Fruit fly (Drosophila melanogaster) whole organism, embryonic: Measurements from ENCODE around the gene Gs2.
A peak's percentile ranks its signal among the peaks of the same experiment; 100 is the strongest.

Experiments used
- Atf6 ChIP-seq: fragments of 200-800 bp; sonication (Bioruptor generic); IDR thresholded peaks from 2 replicates; pipeline ENCODE4 v1.3.6; 2022; ENCODE audit warnings: missing biosample characterization, missing genetic modification characterization
- BEAF-32 ChIP-seq: fragments of 200-800 bp; sonication (Bioruptor generic); optimal IDR thresholded peaks from 3 replicates; lab custom pipeline; 2017; ENCODE audit warnings: missing biosample characterization, missing genetic modification characterization, mild to moderate bottlenecking, moderate library complexity, missing genetic modification reagents
- C15 ChIP-seq: fragments of 200-800 bp; sonication (Bioruptor generic); IDR thresholded peaks from 3 replicates; pipeline ENCODE4 v1.3.6; 2022; ENCODE audit warnings: missing biosample characterization, missing genetic modification characterization
- CG10959 ChIP-seq: fragments of 200-800 bp; sonication (Bioruptor generic); IDR thresholded peaks from 2 replicates; pipeline ENCODE4 v1.3.6; 2022; ENCODE audit warnings: missing biosample characterization, missing genetic modification characterization
- CG11398 ChIP-seq: fragments of 200-800 bp; sonication (Bioruptor generic); optimal IDR thresholded peaks from 2 replicates; lab custom pipeline; 2016; ENCODE audit warnings: missing biosample characterization, missing genetic modification characterization
- CG11504 ChIP-seq: fragments of 200-800 bp; sonication (Bioruptor generic); optimal IDR thresholded peaks from 3 replicates; lab custom pipeline; 2019; ENCODE audit warnings: missing biosample characterization, mild to moderate bottlenecking, missing genetic modification characterization, moderate library complexity
- CG14860 ChIP-seq: fragments of 200-800 bp; sonication (Bioruptor generic); IDR thresholded peaks from 3 replicates; pipeline ENCODE4 v1.3.6; 2022; ENCODE audit warnings: missing biosample characterization, missing genetic modification characterization; ENCODE audit not compliant: partially characterized antibody
- CG15601 ChIP-seq: fragments of 200-800 bp; sonication (Bioruptor generic); optimal IDR thresholded peaks from 3 replicates; lab custom pipeline; 2019; ENCODE audit warnings: missing biosample characterization, mild to moderate bottlenecking, missing genetic modification characterization, moderate library complexity
- CG16813 ChIP-seq: fragments of 200-800 bp; sonication (Bioruptor generic); IDR thresholded peaks from 3 replicates; pipeline ENCODE4 v1.3.6; 2022; ENCODE audit warnings: missing biosample characterization, missing genetic modification characterization; ENCODE audit not compliant: partially characterized antibody
- CG18599 ChIP-seq: fragments of 200-800 bp; sonication (Bioruptor generic); optimal IDR thresholded peaks from 3 replicates; lab custom pipeline; 2017; ENCODE audit warnings: missing biosample characterization, missing genetic modification characterization, mild to moderate bottlenecking, moderate library complexity, missing genetic modification reagents
- CG2120 ChIP-seq: fragments of 200-800 bp; sonication (Bioruptor generic); optimal IDR thresholded peaks from 3 replicates; lab custom pipeline; 2016; ENCODE audit warnings: missing biosample characterization, missing genetic modification characterization
- CG2129 ChIP-seq: fragments of 200-800 bp; sonication (Bioruptor generic); IDR thresholded peaks from 2 replicates; pipeline ENCODE4 v1.3.6; 2022; ENCODE audit warnings: missing biosample characterization, missing genetic modification characterization; ENCODE audit not compliant: partially characterized antibody
- CG30020 ChIP-seq: fragments of 200-800 bp; optimal IDR thresholded peaks from 2 replicates; lab custom pipeline; 2019; ENCODE audit warnings: missing biosample characterization, mild to moderate bottlenecking, missing genetic modification characterization, moderate library complexity
- CG3065 ChIP-seq: fragments of 200-800 bp; sonication (Bioruptor generic); optimal IDR thresholded peaks from 2 replicates; lab custom pipeline; 2016; ENCODE audit warnings: missing biosample characterization, missing genetic modification characterization
- CG31441 ChIP-seq: fragments of 200-800 bp; sonication (Bioruptor generic); IDR thresholded peaks from 2 replicates; pipeline ENCODE4 v1.3.6; 2022; ENCODE audit warnings: missing biosample characterization, missing genetic modification characterization
- CG3726 ChIP-seq: fragments of 200-800 bp; sonication (Bioruptor generic); IDR thresholded peaks from 3 replicates; pipeline ENCODE4, ENCODE4 v1.3.6; 2022; ENCODE audit warnings: missing biosample characterization, missing genetic modification characterization
- CG7786 ChIP-seq: fragments of 200-800 bp; sonication (Bioruptor generic); optimal IDR thresholded peaks from 2 replicates; lab custom pipeline; 2016; ENCODE audit warnings: missing biosample characterization, missing genetic modification characterization
- CG7987 ChIP-seq: fragments of 200-800 bp; sonication (Bioruptor generic); optimal IDR thresholded peaks from 2 replicates; lab custom pipeline; 2018; ENCODE audit warnings: missing biosample characterization, mild to moderate bottlenecking, missing genetic modification characterization, moderate library complexity
- CG8388 ChIP-seq: fragments of 200-800 bp; sonication (Bioruptor generic); optimal IDR thresholded peaks from 2 replicates; lab custom pipeline; 2019; ENCODE audit warnings: missing biosample characterization, mild to moderate bottlenecking, missing genetic modification characterization, moderate library complexity
- CTCF ChIP-seq: fragments of 200-800 bp; sonication (Bioruptor generic); optimal IDR thresholded peaks from 2 replicates; lab custom pipeline; 2017; ENCODE audit warnings: missing biosample characterization, mild to moderate bottlenecking, missing genetic modification characterization, moderate library complexity
- Dbx ChIP-seq: fragments of 200-800 bp; sonication (Bioruptor generic); IDR thresholded peaks from 3 replicates; pipeline ENCODE4 v1.3.6; 2022; ENCODE audit warnings: missing biosample characterization, missing genetic modification characterization
- E2f2 ChIP-seq: fragments of 200-800 bp; sonication (Bioruptor generic); IDR thresholded peaks from 2 replicates; pipeline ENCODE4 v1.3.6; 2022; ENCODE audit warnings: missing biosample characterization, missing genetic modification characterization
- Hr51 ChIP-seq, 2 experiments: fragments of 200-800 bp; sonication (Bioruptor generic); optimal IDR thresholded peaks; 2 replicates in 1 of 2; 3 replicates in 1 of 2; lab custom pipeline; 2016 to 2018; ENCODE audit warnings: missing biosample characterization in 2 of 2, missing genetic modification characterization in 2 of 2, mild to moderate bottlenecking in 1 of 2, moderate library complexity in 1 of 2
- MESR4 ChIP-seq: fragments of 200-800 bp; sonication (Bioruptor generic); optimal IDR thresholded peaks from 2 replicates; lab custom pipeline; 2018; ENCODE audit warnings: missing biosample characterization, mild to moderate bottlenecking, missing genetic modification characterization, moderate library complexity
- NC2α ChIP-seq: fragments of 200-800 bp; sonication (Bioruptor generic); optimal IDR thresholded peaks from 2 replicates; lab custom pipeline; 2016; ENCODE audit warnings: missing biosample characterization, missing genetic modification characterization
- Poxn ChIP-seq: fragments of 200-800 bp; sonication (Bioruptor generic); IDR thresholded peaks from 2 replicates; pipeline ENCODE4 v1.3.6; 2022; ENCODE audit warnings: missing biosample characterization, missing genetic modification characterization
- Spps ChIP-seq: fragments of 200-800 bp; sonication (Bioruptor generic); optimal IDR thresholded peaks from 2 replicates; lab custom pipeline; 2018; ENCODE audit warnings: missing biosample characterization, mild to moderate bottlenecking, missing genetic modification characterization
- Sry-β ChIP-seq: fragments of 200-800 bp; sonication (Bioruptor generic); optimal IDR thresholded peaks from 2 replicates; lab custom pipeline; 2018; ENCODE audit warnings: missing biosample characterization, mild to moderate bottlenecking, missing genetic modification characterization, moderate library complexity
- Xbp1 ChIP-seq: fragments of 200-800 bp; sonication (Bioruptor generic); optimal IDR thresholded peaks from 3 replicates; lab custom pipeline; 2016; ENCODE audit warnings: missing biosample characterization, mild to moderate bottlenecking, missing genetic modification characterization
- YL-1 ChIP-seq: fragments of 200-800 bp; sonication (Bioruptor generic); optimal IDR thresholded peaks from 3 replicates; lab custom pipeline; 2017; ENCODE audit warnings: missing biosample characterization, mild to moderate bottlenecking, missing genetic modification characterization
- abd-A ChIP-seq: fragments of 200-800 bp; sonication (Bioruptor generic); optimal IDR thresholded peaks from 3 replicates; lab custom pipeline; 2019; ENCODE audit warnings: missing biosample characterization, mild to moderate bottlenecking, missing genetic modification characterization, moderate library complexity
- al ChIP-seq: fragments of 200-800 bp; sonication (Bioruptor generic); IDR thresholded peaks from 2 replicates; pipeline ENCODE4 v1.3.6; 2022; ENCODE audit warnings: missing biosample characterization, missing genetic modification characterization
- bab2 ChIP-seq: fragments of 200-800 bp; sonication (Bioruptor generic); optimal IDR thresholded peaks from 2 replicates; lab custom pipeline; 2016; ENCODE audit warnings: missing biosample characterization, missing genetic modification characterization
- cas ChIP-seq: fragments of 200-800 bp; sonication (Bioruptor generic); IDR thresholded peaks from 2 replicates; pipeline ENCODE4 v1.3.6; 2022; ENCODE audit warnings: missing biosample characterization, missing genetic modification characterization
- dmrt99B ChIP-seq: fragments of 200-800 bp; sonication (Bioruptor generic); optimal IDR thresholded peaks from 2 replicates; lab custom pipeline; 2018; ENCODE audit warnings: missing biosample characterization, mild to moderate bottlenecking, missing genetic modification characterization, moderate library complexity
- klu ChIP-seq: fragments of 200-800 bp; sonication (Bioruptor generic); IDR thresholded peaks from 2 replicates; pipeline ENCODE4 v1.3.6; 2022; ENCODE audit warnings: missing biosample characterization, missing genetic modification characterization
- lab ChIP-seq: fragments of 200-800 bp; sonication (Bioruptor generic); optimal IDR thresholded peaks from 3 replicates; lab custom pipeline; 2017; ENCODE audit warnings: missing biosample characterization, missing genetic modification characterization, mild to moderate bottlenecking, moderate library complexity, missing genetic modification reagents
- luna ChIP-seq: fragments of 200-800 bp; sonication (Bioruptor generic); optimal IDR thresholded peaks from 2 replicates; lab custom pipeline; 2016; ENCODE audit warnings: missing biosample characterization, missing genetic modification characterization
- nmo ChIP-seq: fragments of 200-800 bp; sonication (Bioruptor generic); optimal IDR thresholded peaks from 2 replicates; lab custom pipeline; 2018; ENCODE audit warnings: missing biosample characterization, mild to moderate bottlenecking, missing genetic modification characterization, moderate library complexity
- onecut ChIP-seq: fragments of 200-800 bp; sonication (Bioruptor generic); IDR thresholded peaks from 2 replicates; pipeline ENCODE4 v1.3.6; 2022; ENCODE audit warnings: missing biosample characterization, missing genetic modification characterization
- ranshi ChIP-seq: fragments of 200-800 bp; sonication (Bioruptor generic); IDR thresholded peaks from 2 replicates; pipeline ENCODE4 v1.3.6; 2022; ENCODE audit warnings: missing biosample characterization, missing genetic modification characterization
- ro ChIP-seq: fragments of 200-800 bp; sonication (Bioruptor generic); IDR thresholded peaks from 2 replicates; pipeline ENCODE4 v1.3.6; 2022; ENCODE audit warnings: missing biosample characterization, missing genetic modification characterization
- row ChIP-seq: fragments of 200-800 bp; sonication (Bioruptor generic); IDR thresholded peaks from 3 replicates; pipeline ENCODE4 v1.3.6; 2022; ENCODE audit warnings: missing biosample characterization, missing genetic modification characterization
- shn ChIP-seq: fragments of 200-800 bp; sonication (Bioruptor generic); optimal IDR thresholded peaks from 3 replicates; lab custom pipeline; 2016; ENCODE audit warnings: missing biosample characterization, missing genetic modification characterization
- sna ChIP-seq: fragments of 200-800 bp; sonication (Bioruptor generic); IDR thresholded peaks from 2 replicates; pipeline ENCODE4 v1.3.6; 2022; ENCODE audit warnings: missing biosample characterization, missing genetic modification characterization; ENCODE audit not compliant: partially characterized antibody
- tll ChIP-seq, 2 experiments: fragments of 200-800 bp in 1 of 2; fragments of >200 bp in 1 of 2; sonication (Bioruptor generic) in 1 of 2; optimal IDR thresholded peaks; 2 replicates each; lab custom pipeline; 2017 to 2019; ENCODE audit warnings: missing biosample characterization in 2 of 2, missing genetic modification characterization in 2 of 2, mild to moderate bottlenecking in 1 of 2, moderate library complexity in 1 of 2
- wek ChIP-seq: fragments of 200-800 bp; sonication (Bioruptor generic); optimal IDR thresholded peaks from 3 replicates; lab custom pipeline; 2018; ENCODE audit warnings: missing biosample characterization, mild to moderate bottlenecking, missing genetic modification characterization, moderate library complexity
- zen ChIP-seq: fragments of 200-800 bp; sonication (Bioruptor generic); optimal IDR thresholded peaks from 3 replicates; lab custom pipeline; 2018; ENCODE audit warnings: missing biosample characterization, mild to moderate bottlenecking, missing genetic modification characterization, moderate library complexity
- zfh2 ChIP-seq: fragments of 200-800 bp; sonication (Bioruptor generic); optimal IDR thresholded peaks from 2 replicates; lab custom pipeline; 2016; ENCODE audit warnings: missing biosample characterization, missing genetic modification characterization

Gs2 gene

DNA sequence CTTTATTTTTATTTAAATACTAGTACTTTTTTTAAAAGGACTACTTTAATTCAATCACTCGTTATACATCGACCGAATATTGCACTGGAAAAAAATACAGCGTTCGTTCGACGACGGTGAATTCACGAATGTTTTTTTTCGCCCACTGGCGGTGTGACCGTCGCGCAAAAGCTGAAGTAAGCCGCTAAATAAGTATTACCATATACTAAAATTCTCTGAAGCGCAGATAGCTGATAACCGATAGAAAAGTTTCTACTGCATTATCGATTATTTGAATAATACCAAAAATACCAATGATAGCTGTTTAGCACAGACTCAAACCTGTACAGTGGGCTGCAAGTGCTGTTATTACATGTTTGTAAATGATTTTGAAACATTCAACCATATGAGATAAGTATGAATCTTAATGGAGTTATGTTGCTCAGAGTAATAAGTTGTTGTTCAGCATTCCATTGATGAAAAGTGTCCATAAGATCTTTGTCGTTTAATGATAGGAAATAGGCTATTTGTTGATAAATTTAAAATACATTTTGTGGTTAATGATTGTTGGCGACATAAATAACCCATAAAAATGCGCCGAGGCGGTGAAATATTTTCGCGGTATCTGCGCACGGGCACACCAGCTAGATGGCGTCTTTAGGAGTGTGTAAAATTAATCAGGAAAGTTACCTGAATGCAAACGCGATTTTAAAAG, 31.7 kb downstream of the Gs2 start, which contains the start of the genes Evi5 and HP5 (continued):
- TF ChIP-seq MESR4 (GFP tag; lab: Kevin White, UChicago) (peak; percentile 63), lab (peak; percentile 36), Spps (tag; lab: Kevin White, UChicago) (no peak), sna (GFP tag; lab: Robert Waterston, UW) (no peak), klu (GFP tag; lab: Robert Waterston, UW) (peak; percentile 65; the same call in 1 of the 2 replicates), CG16813 (peak; percentile 56; the same call in 2 of the 3 replicates), luna (GFP tag; lab: Kevin White, UChicago) (peak; percentile 6), CG15601 (tag; lab: Kevin White, UChicago) (peak; percentile 59), CG2120 (GFP tag; lab: Kevin White, UChicago) (peak; percentile 66), nmo (GFP tag; lab: Kevin White, UChicago) (peak; percentile 79), CG3726 (GFP tag; lab: Robert Waterston, UW) (no peak), shn (GFP tag; lab: Kevin White, UChicago) (peak; percentile 57), CG2129 (GFP tag; lab: Robert Waterston, UW) (no peak), ranshi (GFP tag; lab: Robert Waterston, UW) (peak; percentile 73; the same call in 1 of the 2 replicates), CG31441 (GFP tag; lab: Robert Waterston, UW) (no peak), BEAF-32 (GFP tag; lab: Kevin White, UChicago) (peak; percentile 72), cas (GFP tag; lab: Robert Waterston, UW) (peak; percentile 12; the same call in 1 of the 2 replicates), CG3065 (no peak), Hr51 (GFP tag; optimal IDR thresholded peaks at IDR 0.05; lab: Kevin White, UChicago) (peak; percentile 24 to 29), onecut (peak; percentile 53), wek (no peak), Dbx (GFP tag; lab: Robert Waterston, UW) (no peak; the same call in 2 of the 3 replicates), CG8388 (GFP tag; lab: Kevin White, UChicago) (no peak), CTCF (GFP tag; lab: Kevin White, UChicago) (peak; percentile 90), ro (no peak), Sry-β (GFP tag; lab: Kevin White, UChicago) (no peak), NC2α (GFP tag; lab: Kevin White, UChicago) (no peak), CG7987 (no peak), YL-1 (no peak), CG14860 (GFP tag; lab: Robert Waterston, UW) (no peak), CG30020 (tag; lab: Kevin White, UChicago) (peak; percentile 60), zfh2 (GFP tag; lab: Kevin White, UChicago) (peak; percentile 49), dmrt99B (tag; lab: Kevin White, UChicago) (peak; percentile 38), E2f2 (peak; percentile 53), CG11504 (tag; lab: Kevin White, UChicago) (peak; percentile 63), tll (GFP tag; optimal IDR thresholded peaks at IDR 0.05; lab: Kevin White, UChicago) (peak in 1 of 2 experiments; percentile 54), Atf6 (peak; percentile 49; the same call in 1 of the 2 replicates), bab2 (GFP tag; lab: Kevin White, UChicago) (peak; percentile 31), CG18599 (GFP tag; lab: Kevin White, UChicago) (no peak), CG10959 (no peak), al (peak; percentile 57), abd-A (tag; lab: Kevin White, UChicago) (peak; percentile 18), C15 (GFP tag; lab: Robert Waterston, UW) (no peak), Xbp1 (GFP tag; lab: Kevin White, UChicago) (peak; percentile 53), CG11398 (GFP tag; lab: Kevin White, UChicago) (no peak), CG7786 (GFP tag; lab: Kevin White, UChicago) (peak; percentile 27), row (GFP tag; lab: Robert Waterston, UW) (peak; percentile 87), Poxn (GFP tag; lab: Robert Waterston, UW) (no peak), zen (tag; lab: Kevin White, UChicago) (no peak)
